Fruit fly (Drosophila melanogaster) whole organism, prepupa: ENCODE results near the gene CG6791.

ENCODE experiments used
- Blimp-1 ChIP-seq: fragments of 200-800 bp; sonication (Bioruptor generic); optimal IDR thresholded peaks from 3 replicates; lab custom pipeline; 2017; ENCODE audit warnings: missing biosample characterization, missing genetic modification characterization, mild to moderate bottlenecking, moderate library complexity, missing genetic modification reagents
- CG32006 ChIP-seq: fragments of 200-800 bp; sonication (Bioruptor generic); optimal IDR thresholded peaks from 3 replicates; lab custom pipeline; 2017; ENCODE audit warnings: missing biosample characterization, mild to moderate bottlenecking, missing genetic modification characterization
- CG6792 ChIP-seq: fragments of 200-800 bp; sonication (Bioruptor generic); optimal IDR thresholded peaks from 3 replicates; lab custom pipeline; 2016; ENCODE audit warnings: missing biosample characterization, missing genetic modification characterization
- Ets96B ChIP-seq: fragments of 200-800 bp; optimal IDR thresholded peaks from 2 replicates; lab custom pipeline; 2019; ENCODE audit warnings: missing biosample characterization, mild to moderate bottlenecking, missing genetic modification characterization, moderate library complexity
- Gug ChIP-seq: fragments of 200-800 bp; sonication (Bioruptor generic); IDR thresholded peaks from 2 replicates; pipeline ENCODE4 v1.3.6; 2022; ENCODE audit warnings: missing biosample characterization, missing genetic modification characterization
- Lpt ChIP-seq: fragments of 200-800 bp; sonication (Bioruptor generic); optimal IDR thresholded peaks from 3 replicates; lab custom pipeline; 2016; ENCODE audit warnings: missing biosample characterization, missing genetic modification characterization
- Met ChIP-seq: fragments of 200-800 bp; sonication (Bioruptor generic); optimal IDR thresholded peaks from 3 replicates; lab custom pipeline; 2016; ENCODE audit warnings: missing biosample characterization, missing genetic modification characterization
- OdsH ChIP-seq: fragments of 200-800 bp; sonication (Bioruptor generic); optimal IDR thresholded peaks from 3 replicates; lab custom pipeline; 2016; ENCODE audit warnings: missing biosample characterization, missing genetic modification characterization
- Sox14 ChIP-seq: fragments of 200-800 bp; sonication (Bioruptor generic); optimal IDR thresholded peaks from 3 replicates; lab custom pipeline; 2016; ENCODE audit warnings: missing biosample characterization, missing genetic modification characterization
- Sox15 ChIP-seq: fragments of 200-800 bp; sonication (Bioruptor generic); optimal IDR thresholded peaks from 3 replicates; lab custom pipeline; 2016; ENCODE audit warnings: missing biosample characterization, missing genetic modification characterization
- fd59A ChIP-seq: fragments of 200-800 bp; sonication (Bioruptor generic); optimal IDR thresholded peaks from 2 replicates; lab custom pipeline; 2017; ENCODE audit warnings: missing biosample characterization, mild to moderate bottlenecking, missing genetic modification characterization, missing genetic modification reagents
- fd85E ChIP-seq: fragments of 200-800 bp; sonication (Bioruptor generic); optimal IDR thresholded peaks from 3 replicates; lab custom pipeline; 2016; ENCODE audit warnings: missing biosample characterization, missing genetic modification characterization
- salr ChIP-seq, 2 experiments: fragments of 200-800 bp; sonication (Bioruptor generic); optimal IDR thresholded peaks; 3 replicates each; lab custom pipeline; 2016 to 2018; ENCODE audit warnings: missing biosample characterization in 2 of 2, missing genetic modification characterization in 2 of 2, mild to moderate bottlenecking in 1 of 2
- svp ChIP-seq: fragments of 200-800 bp; sonication (Bioruptor generic); peaks from one replicate; lab custom pipeline; 2016; ENCODE audit warnings: missing biosample characterization, missing genetic modification characterization

- TF ChIP-seq Met (GFP tag; lab: Kevin White, UChicago) (no peak), Sox15 (GFP tag; lab: Kevin White, UChicago) (no peak), Sox14 (GFP tag; lab: Kevin White, UChicago) (no peak), OdsH (GFP tag; lab: Kevin White, UChicago) (no peak), Lpt (no peak), CG6792 (GFP tag; lab: Kevin White, UChicago) (no peak), fd59A (GFP tag; lab: Kevin White, UChicago) (no peak), Gug (GFP tag; lab: Robert Waterston, UW) (no peak), Blimp-1 (GFP tag; lab: Kevin White, UChicago) (no peak), salr (GFP tag; optimal IDR thresholded peaks at IDR 0.05; lab: Kevin White, UChicago) (no peak), svp (GFP tag; lab: Kevin White, UChicago) (peak; percentile 96), fd85E (GFP tag; lab: Kevin White, UChicago) (no peak), Ets96B (tag; lab: Kevin White, UChicago) (no peak), CG32006 (no peak)
These were observed 25.0 kb downstream of the CG6791 start for dm6 chr3R:11564792-11565402.
